Fruit fly (Drosophila melanogaster) whole organism, embryonic: ENCODE data around the gene CG13021.

Source experiments
- CG10209 ChIP-seq: fragments of 200-800 bp; sonication (Bioruptor generic); optimal IDR thresholded peaks from 3 replicates; lab custom pipeline; 2017; ENCODE audit warnings: missing biosample characterization, mild to moderate bottlenecking, missing genetic modification characterization, missing genetic modification reagents
- CG10431 ChIP-seq: fragments of 200-800 bp; sonication (Bioruptor generic); optimal IDR thresholded peaks from 3 replicates; lab custom pipeline; 2018; ENCODE audit warnings: missing biosample characterization, mild to moderate bottlenecking, missing genetic modification characterization
- CG10959 ChIP-seq: fragments of 200-800 bp; sonication (Bioruptor generic); IDR thresholded peaks from 2 replicates; pipeline ENCODE4 v1.3.6; 2022; ENCODE audit warnings: missing biosample characterization, missing genetic modification characterization
- CG12104 ChIP-seq: fragments of 200-800 bp; sonication (Bioruptor generic); optimal IDR thresholded peaks from 3 replicates; lab custom pipeline; 2016; ENCODE audit warnings: missing biosample characterization, missing genetic modification characterization
- CG13624 ChIP-seq: fragments of 200-800 bp; sonication (Bioruptor generic); optimal IDR thresholded peaks from 2 replicates; lab custom pipeline; 2016; ENCODE audit warnings: missing biosample characterization, missing genetic modification characterization
- CG13775 ChIP-seq: fragments of 200-800 bp; sonication (Bioruptor generic); optimal IDR thresholded peaks from 3 replicates; lab custom pipeline; 2017; ENCODE audit warnings: missing biosample characterization, mild to moderate bottlenecking, missing genetic modification characterization
- CG14441 ChIP-seq: fragments of 200-800 bp; sonication (Bioruptor generic); IDR thresholded peaks from 2 replicates; pipeline ENCODE4 v1.3.6; 2022; ENCODE audit warnings: missing biosample characterization, missing genetic modification characterization
- CG14710 ChIP-seq: fragments of 200-800 bp; sonication (Bioruptor generic); optimal IDR thresholded peaks from 3 replicates; lab custom pipeline; 2019; ENCODE audit warnings: missing biosample characterization, mild to moderate bottlenecking, missing genetic modification characterization, moderate library complexity
- CG1603 ChIP-seq: fragments of 200-800 bp; sonication (Bioruptor generic); optimal IDR thresholded peaks from 2 replicates; lab custom pipeline; 2019; ENCODE audit warnings: missing biosample characterization, mild to moderate bottlenecking, missing genetic modification characterization, moderate library complexity
- CG17612 ChIP-seq: fragments of 200-800 bp; sonication (Bioruptor generic); IDR thresholded peaks from 2 replicates; pipeline ENCODE4 v1.3.6; 2022; ENCODE audit warnings: missing biosample characterization, missing genetic modification characterization
- CG18262 ChIP-seq: fragments of 200-800 bp; optimal IDR thresholded peaks from 3 replicates; lab custom pipeline; 2019; ENCODE audit warnings: missing biosample characterization, mild to moderate bottlenecking, missing genetic modification characterization, moderate library complexity
- CG1832 ChIP-seq: fragments of 200-800 bp; sonication (Bioruptor generic); optimal IDR thresholded peaks from 2 replicates; lab custom pipeline; 2017; ENCODE audit warnings: missing biosample characterization, mild to moderate bottlenecking, missing genetic modification characterization, inconsistent platforms
- CG18599 ChIP-seq: fragments of 200-800 bp; sonication (Bioruptor generic); optimal IDR thresholded peaks from 3 replicates; lab custom pipeline; 2017; ENCODE audit warnings: missing biosample characterization, missing genetic modification characterization, mild to moderate bottlenecking, moderate library complexity, missing genetic modification reagents
- CG2120 ChIP-seq: fragments of 200-800 bp; sonication (Bioruptor generic); optimal IDR thresholded peaks from 3 replicates; lab custom pipeline; 2016; ENCODE audit warnings: missing biosample characterization, missing genetic modification characterization
- CG31224 ChIP-seq: fragments of 200-800 bp; sonication (Bioruptor generic); IDR thresholded peaks from 2 replicates; pipeline ENCODE4 v1.3.6; 2022; ENCODE audit warnings: missing biosample characterization, missing genetic modification characterization
- CG31388 ChIP-seq: fragments of 200-800 bp; sonication (Bioruptor generic); optimal IDR thresholded peaks from 2 replicates; lab custom pipeline; 2016; ENCODE audit warnings: missing biosample characterization, missing genetic modification characterization
- CG34422 ChIP-seq: fragments of 200-800 bp; sonication (Bioruptor generic); IDR thresholded peaks from 3 replicates; pipeline ENCODE4 v1.3.6; 2022; ENCODE audit warnings: missing biosample characterization, missing genetic modification characterization
- CG4617 ChIP-seq: fragments of 200-800 bp; sonication (Bioruptor generic); optimal IDR thresholded peaks from 3 replicates; lab custom pipeline; 2016; ENCODE audit warnings: missing biosample characterization, missing genetic modification characterization, borderline replicate concordance
- CG4820 ChIP-seq: fragments of 200-800 bp; sonication (Bioruptor generic); optimal IDR thresholded peaks from 3 replicates; lab custom pipeline; 2016; ENCODE audit warnings: missing biosample characterization, missing genetic modification characterization
- CG7745 ChIP-seq: fragments of 200-800 bp; sonication (Bioruptor generic); optimal IDR thresholded peaks from 2 replicates; lab custom pipeline; 2018; ENCODE audit warnings: missing biosample characterization, mild to moderate bottlenecking, missing genetic modification characterization, moderate library complexity
- CG7786 ChIP-seq: fragments of 200-800 bp; sonication (Bioruptor generic); optimal IDR thresholded peaks from 2 replicates; lab custom pipeline; 2016; ENCODE audit warnings: missing biosample characterization, missing genetic modification characterization
- CG7963 ChIP-seq: fragments of 200-800 bp; sonication (Bioruptor generic); IDR thresholded peaks from 3 replicates; pipeline ENCODE4 v1.3.6; 2022; ENCODE audit warnings: missing biosample characterization, missing genetic modification characterization; ENCODE audit not compliant: partially characterized antibody
- CG9727 ChIP-seq: fragments of 200-800 bp; sonication (Bioruptor generic); optimal IDR thresholded peaks from 3 replicates; lab custom pipeline; 2017; ENCODE audit warnings: missing biosample characterization, mild to moderate bottlenecking, missing genetic modification characterization
- D19A ChIP-seq: fragments of 200-800 bp; optimal IDR thresholded peaks from 3 replicates; lab custom pipeline; 2019; ENCODE audit warnings: missing biosample characterization, mild to moderate bottlenecking, missing genetic modification characterization, moderate library complexity
- Hey ChIP-seq: fragments of 200-800 bp; sonication (Bioruptor generic); optimal IDR thresholded peaks from 3 replicates; lab custom pipeline; 2018; ENCODE audit warnings: missing biosample characterization, mild to moderate bottlenecking, missing genetic modification characterization
- Hmx ChIP-seq: fragments of 200-800 bp; sonication (Bioruptor generic); optimal IDR thresholded peaks from 2 replicates; lab custom pipeline; 2016; ENCODE audit warnings: missing biosample characterization, missing genetic modification characterization
- Hr39 ChIP-seq: fragments of >200 bp; optimal IDR thresholded peaks from 2 replicates; lab custom pipeline; 2017
- NfI ChIP-seq: fragments of 200-800 bp; sonication (Bioruptor generic); optimal IDR thresholded peaks from 3 replicates; lab custom pipeline; 2018; ENCODE audit warnings: missing biosample characterization, mild to moderate bottlenecking, missing genetic modification characterization, moderate library complexity
- Opbp ChIP-seq: fragments of 200-800 bp; sonication (Bioruptor generic); IDR thresholded peaks from 3 replicates; pipeline ENCODE4 v1.3.6; 2022; ENCODE audit warnings: missing biosample characterization, missing genetic modification characterization; ENCODE audit not compliant: partially characterized antibody
- Usf ChIP-seq: fragments of 200-800 bp; sonication (Bioruptor generic); optimal IDR thresholded peaks from 2 replicates; lab custom pipeline; 2017; ENCODE audit warnings: missing genotype, missing biosample characterization, missing genetic modification characterization
- abd-A ChIP-seq: fragments of 200-800 bp; sonication (Bioruptor generic); optimal IDR thresholded peaks from 3 replicates; lab custom pipeline; 2019; ENCODE audit warnings: missing biosample characterization, mild to moderate bottlenecking, missing genetic modification characterization, moderate library complexity
- aop ChIP-seq: fragments of 200-800 bp; sonication (Bioruptor generic); IDR thresholded peaks from 2 replicates; pipeline ENCODE4 v1.3.6; 2022; ENCODE audit warnings: missing biosample characterization, missing genetic modification characterization
- ash1 ChIP-seq: fragments of 200-800 bp; sonication (Bioruptor generic); optimal IDR thresholded peaks from 2 replicates; lab custom pipeline; 2018; ENCODE audit warnings: missing biosample characterization, mild to moderate bottlenecking, missing genetic modification characterization
- chinmo ChIP-seq: fragments of 200-800 bp; sonication (Bioruptor generic); IDR thresholded peaks from 4 replicates; pipeline ENCODE4 v1.3.6; 2022; ENCODE audit warnings: missing biosample characterization, missing genetic modification characterization; ENCODE audit not compliant: partially characterized antibody
- en ChIP-seq: fragments of 200-800 bp; sonication (Bioruptor generic); optimal IDR thresholded peaks from 2 replicates; lab custom pipeline; 2016; ENCODE audit warnings: missing biosample characterization, missing genetic modification characterization
- gce ChIP-seq: fragments of 200-800 bp; sonication (Bioruptor generic); IDR thresholded peaks from 3 replicates; pipeline ENCODE4 v1.3.6; 2022; ENCODE audit warnings: missing biosample characterization, missing genetic modification characterization
- gcm2 ChIP-seq: fragments of 200-800 bp; sonication (Bioruptor generic); optimal IDR thresholded peaks from 2 replicates; lab custom pipeline; 2016; ENCODE audit warnings: missing biosample characterization, missing genetic modification characterization
- h ChIP-seq: fragments of >200 bp; optimal IDR thresholded peaks from 2 replicates; lab custom pipeline; 2017
- ind ChIP-seq: fragments of 200-800 bp; sonication (Bioruptor generic); optimal IDR thresholded peaks from 3 replicates; lab custom pipeline; 2016; ENCODE audit warnings: missing biosample characterization, missing genetic modification characterization
- kni ChIP-seq: fragments of 200-800 bp; sonication (Bioruptor generic); optimal IDR thresholded peaks from 3 replicates; lab custom pipeline; 2017; ENCODE audit warnings: mild to moderate bottlenecking, missing biosample characterization, missing genetic modification reagents, missing genetic modification characterization
- lbe ChIP-seq: fragments of 200-800 bp; sonication (Bioruptor generic); optimal IDR thresholded peaks from 2 replicates; lab custom pipeline; 2016; ENCODE audit warnings: missing biosample characterization, mild to moderate bottlenecking, missing genetic modification characterization
- luna ChIP-seq: fragments of 200-800 bp; sonication (Bioruptor generic); optimal IDR thresholded peaks from 2 replicates; lab custom pipeline; 2016; ENCODE audit warnings: missing biosample characterization, missing genetic modification characterization
- mld ChIP-seq: fragments of 200-800 bp; sonication (Bioruptor generic); IDR thresholded peaks from 3 replicates; pipeline ENCODE4 v1.3.6; 2022; ENCODE audit warnings: missing biosample characterization, missing genetic modification characterization; ENCODE audit not compliant: partially characterized antibody
- nerfin-2 ChIP-seq: fragments of 200-800 bp; sonication (Bioruptor generic); IDR thresholded peaks from 2 replicates; pipeline ENCODE4 v1.3.6; 2022; ENCODE audit warnings: missing biosample characterization, missing genetic modification characterization; ENCODE audit not compliant: partially characterized antibody
- phol ChIP-seq: fragments of 200-800 bp; sonication (Bioruptor generic); optimal IDR thresholded peaks from 3 replicates; lab custom pipeline; 2018; ENCODE audit warnings: missing biosample characterization, mild to moderate bottlenecking, missing genetic modification characterization, moderate library complexity
- ro ChIP-seq: fragments of 200-800 bp; sonication (Bioruptor generic); IDR thresholded peaks from 2 replicates; pipeline ENCODE4 v1.3.6; 2022; ENCODE audit warnings: missing biosample characterization, missing genetic modification characterization
- shn ChIP-seq: fragments of 200-800 bp; sonication (Bioruptor generic); optimal IDR thresholded peaks from 3 replicates; lab custom pipeline; 2016; ENCODE audit warnings: missing biosample characterization, missing genetic modification characterization
- slp2 ChIP-seq: fragments of 200-800 bp; sonication (Bioruptor generic); optimal IDR thresholded peaks from 2 replicates; lab custom pipeline; 2016; ENCODE audit warnings: missing biosample characterization, missing genetic modification characterization
- so ChIP-seq: fragments of 200-800 bp; sonication (Bioruptor generic); IDR thresholded peaks from 3 replicates; pipeline ENCODE4 v1.3.6; 2022; ENCODE audit warnings: missing biosample characterization, missing genetic modification characterization

Gene CG13021

DNA sequence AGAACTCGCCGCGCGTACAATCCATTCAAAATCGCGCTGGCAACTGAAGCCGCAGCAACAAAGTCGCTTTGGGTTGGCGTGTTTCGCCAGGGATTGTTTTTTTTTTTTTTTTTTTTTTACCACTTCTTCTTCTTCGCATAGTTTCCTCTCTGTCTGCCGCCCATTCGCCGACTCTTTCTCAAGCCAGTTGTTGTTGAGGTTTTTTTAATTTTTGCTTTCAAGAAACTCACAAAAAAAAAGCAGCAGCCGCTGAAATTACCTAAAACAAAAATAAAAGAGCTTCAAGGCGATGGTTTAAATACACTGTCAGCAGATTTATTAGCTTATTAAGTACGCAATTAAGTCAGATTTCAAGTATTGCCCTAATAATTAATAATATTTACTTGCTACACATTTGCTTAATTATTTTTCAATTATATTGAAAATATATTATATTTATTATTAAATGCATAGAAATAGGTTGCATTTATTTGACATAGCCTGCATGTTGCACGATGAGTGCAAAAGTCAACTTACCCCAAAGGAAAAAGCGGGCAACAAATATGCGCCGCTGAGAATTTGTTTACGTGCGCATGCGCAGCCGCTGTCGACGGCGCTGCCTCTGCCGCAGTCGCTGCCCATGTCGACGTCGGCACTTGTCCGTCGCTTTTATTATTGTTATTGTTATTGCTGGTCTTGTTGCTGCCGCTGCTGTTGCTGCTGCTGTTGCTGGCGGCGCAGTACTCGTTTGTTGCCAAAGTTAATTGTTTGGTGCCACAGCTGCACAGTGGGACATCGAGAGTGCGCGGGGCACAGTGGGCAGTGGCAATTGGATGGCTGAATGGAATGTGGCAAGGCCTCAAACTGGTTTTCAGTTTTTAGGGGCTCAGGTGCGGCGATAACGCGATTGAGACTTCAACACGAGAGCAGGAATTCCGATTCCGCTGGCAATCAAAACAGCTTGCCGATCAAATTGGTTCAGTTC, 39.4 kb upstream of the CG13021 start, which contains the start of gene CG12206 (continued):
- TF ChIP-seq D19A (tag; lab: Kevin White, UChicago) (peak; percentile 89), shn (no peak), nerfin-2 (GFP tag; lab: Robert Waterston, UW) (no peak), CG10431 (no peak), mld (GFP tag; lab: Robert Waterston, UW) (no peak), CG18262 (tag; lab: Kevin White, UChicago) (peak; percentile 71), en (GFP tag; lab: Kevin White, UChicago) (no peak), luna (GFP tag; lab: Kevin White, UChicago) (no peak), ash1 (GFP tag; lab: Kevin White, UChicago) (no peak), NfI (GFP tag; lab: Kevin White, UChicago) (peak; percentile 52), CG31224 (GFP tag; lab: Robert Waterston, UW) (0 out of 2 replicates have a peak, but pooled peaks have one; percentile 27), ind (GFP tag; lab: Kevin White, UChicago) (peak; percentile 48), lbe (GFP tag; lab: Kevin White, UChicago) (peak; percentile 20), gcm2 (GFP tag; lab: Kevin White, UChicago) (no peak), aop (GFP tag; lab: Robert Waterston, UW) (no peak), ro (no peak), CG14441 (GFP tag; lab: Robert Waterston, UW) (peak; percentile 53; the same call in 1 of the 2 replicates), Hr39 (lab: Kevin White, UChicago) (no peak), CG18599 (peak; percentile 73), CG34422 (GFP tag; lab: Robert Waterston, UW) (no peak), CG14710 (tag; lab: Kevin White, UChicago) (peak; percentile 41), CG7786 (GFP tag; lab: Kevin White, UChicago) (no peak), CG10209 (GFP tag; lab: Kevin White, UChicago) (peak; percentile 50), CG1603 (tag; lab: Kevin White, UChicago) (no peak), CG1832 (GFP tag; lab: Kevin White, UChicago) (no peak), abd-A (tag; lab: Kevin White, UChicago) (peak; percentile 26), h (lab: Kevin White, UChicago) (no peak), CG31388 (no peak), CG4617 (GFP tag; lab: Kevin White, UChicago) (no peak), slp2 (GFP tag; lab: Kevin White, UChicago) (no peak), CG12104 (peak; percentile 19), Opbp (no peak), CG13775 (peak; percentile 54), CG7963 (GFP tag; lab: Robert Waterston, UW) (no peak), chinmo (GFP tag; lab: Robert Waterston, UW) (peak; percentile 71; the same call in 2 of the 4 replicates), CG9727 (peak; percentile 64), Hmx (no peak), CG17612 (no peak), gce (GFP tag; lab: Robert Waterston, UW) (no peak), kni (peak; percentile 46), CG7745 (no peak), CG2120 (GFP tag; lab: Kevin White, UChicago) (peak; percentile 21), so (GFP tag; lab: Robert Waterston, UW) (no peak; the same call in 2 of the 3 replicates), phol (tag; lab: Kevin White, UChicago) (peak; percentile 66), CG4820 (GFP tag; lab: Kevin White, UChicago) (peak; percentile 2), CG13624 (GFP tag; lab: Kevin White, UChicago) (no peak), Usf (peak; percentile 39), Hey (tag; lab: Kevin White, UChicago) (no peak), CG10959 (GFP tag; lab: Robert Waterston, UW) (no peak)
